Worm (Caenorhabditis elegans) whole organism, young adult: Measurements from ENCODE around the gene gem-4.

Experiments
- B0035.1 ChIP-seq: sonication (generic microtip); optimal IDR thresholded peaks from 2 replicates; lab custom pipeline; 2016; ENCODE audit warnings: missing genetic modification characterization, mild to moderate bottlenecking, missing compliant biosample characterization, missing genotype, missing genetic modification reagents
- B0261.1 ChIP-seq: sonication (generic microtip); optimal IDR thresholded peaks from 2 replicates; lab custom pipeline; 2016; ENCODE audit warnings: mild to moderate bottlenecking, missing genetic modification characterization, moderate library complexity, missing compliant biosample characterization
- F10E7.11 ChIP-seq: sonication (generic microtip); optimal IDR thresholded peaks from 2 replicates; lab custom pipeline; 2017; ENCODE audit warnings: mild to moderate bottlenecking, missing genetic modification characterization, moderate library complexity, missing compliant biosample characterization
- F33H1.4 ChIP-seq: fragments of 200-800 bp; sonication (Bioruptor generic); IDR thresholded peaks from 2 replicates; pipeline ENCODE4 v1.3.6; 2022; ENCODE audit warnings: missing genetic modification reagents, missing genetic modification characterization, missing compliant biosample characterization
- F37B4.10 ChIP-seq: fragments of 200-800 bp; sonication (Bioruptor generic); IDR thresholded peaks from 2 replicates; pipeline ENCODE4 v1.3.6; 2022; ENCODE audit warnings: missing genetic modification characterization, missing compliant biosample characterization
- F52B5.7 ChIP-seq: sonication (generic microtip); optimal IDR thresholded peaks from 2 replicates; lab custom pipeline; 2016; ENCODE audit warnings: mild to moderate bottlenecking, missing genetic modification characterization, missing compliant biosample characterization
- F57A8.1 ChIP-seq: fragments of 200-800 bp; sonication (Bioruptor generic); optimal IDR thresholded peaks from 2 replicates; lab custom pipeline; 2018; ENCODE audit warnings: mild to moderate bottlenecking, missing genetic modification characterization, moderate library complexity, missing compliant biosample characterization
- T07F8.4 ChIP-seq: sonication (generic microtip); optimal IDR thresholded peaks from 2 replicates; lab custom pipeline; 2016; ENCODE audit warnings: mild to moderate bottlenecking, missing genetic modification characterization, moderate library complexity, missing compliant biosample characterization
- T26A5.8 ChIP-seq: sonication (generic microtip); optimal IDR thresholded peaks from 2 replicates; lab custom pipeline; 2016; ENCODE audit warnings: missing genetic modification characterization, missing compliant biosample characterization
- Y53F4B.3 ChIP-seq: fragments of 200-800 bp; sonication (Bioruptor generic); IDR thresholded peaks from 2 replicates; pipeline ENCODE4 v1.3.6; 2022; ENCODE audit warnings: missing genetic modification reagents, missing genetic modification characterization, missing compliant biosample characterization
- cebp-2 ChIP-seq: fragments of 200-800 bp; sonication (Bioruptor generic); IDR thresholded peaks from 2 replicates; pipeline ENCODE4 v1.3.6; 2022; ENCODE audit warnings: missing genetic modification characterization, missing compliant biosample characterization
- ceh-27 ChIP-seq: fragments of 200-800 bp; sonication (Bioruptor generic); optimal IDR thresholded peaks from 2 replicates; lab custom pipeline; 2018; ENCODE audit warnings: mild to moderate bottlenecking, missing genetic modification characterization, moderate library complexity, missing compliant biosample characterization
- ceh-58 ChIP-seq: fragments of 200-800 bp; sonication (Bioruptor generic); IDR thresholded peaks from 2 replicates; pipeline ENCODE4 v1.3.6; 2022; ENCODE audit warnings: missing genetic modification characterization, missing compliant biosample characterization
- chd-7 ChIP-seq: sonication (generic microtip); optimal IDR thresholded peaks from 2 replicates; lab custom pipeline; 2016; ENCODE audit warnings: mild to moderate bottlenecking, missing genetic modification characterization, moderate library complexity, missing compliant biosample characterization
- die-1 ChIP-seq: sonication (generic microtip); optimal IDR thresholded peaks from 2 replicates; lab custom pipeline; 2016; ENCODE audit warnings: missing genotype, mild to moderate bottlenecking, missing genetic modification characterization, missing compliant biosample characterization
- dpff-1 ChIP-seq: sonication (generic microtip); optimal IDR thresholded peaks from 2 replicates; lab custom pipeline; 2017; ENCODE audit warnings: mild to moderate bottlenecking, missing genetic modification characterization, missing compliant biosample characterization
- dpl-1 ChIP-seq: fragments of 150-350 bp; optimal IDR thresholded peaks from 2 replicates; lab custom pipeline; 2014; ENCODE audit warnings: missing biosample characterization, missing genetic modification reagents, missing genetic modification characterization
- efl-1 ChIP-seq: fragments of 150-350 bp; optimal IDR thresholded peaks from 2 replicates; lab custom pipeline; 2014; ENCODE audit warnings: missing biosample characterization, missing genetic modification reagents, missing genetic modification characterization
- egl-18 ChIP-seq: fragments of 200-800 bp; sonication (Bioruptor generic); IDR thresholded peaks from 2 replicates; pipeline ENCODE4 v1.3.6; 2022; ENCODE audit warnings: missing genetic modification reagents, missing genetic modification characterization, missing compliant biosample characterization
- egl-44 ChIP-seq: fragments of 200-800 bp; sonication (Bioruptor generic); IDR thresholded peaks from 2 replicates; pipeline ENCODE4 v1.3.6; 2022; ENCODE audit warnings: missing genetic modification reagents, missing genetic modification characterization, missing compliant biosample characterization
- gei-17 ChIP-seq: fragments of 200-800 bp; sonication (Bioruptor generic); optimal IDR thresholded peaks from 2 replicates; lab custom pipeline; 2018; ENCODE audit warnings: mild to moderate bottlenecking, missing genetic modification characterization, missing compliant biosample characterization
- hlh-12 ChIP-seq: sonication (generic microtip); optimal IDR thresholded peaks from 2 replicates; lab custom pipeline; 2016; ENCODE audit warnings: missing genetic modification characterization, missing compliant biosample characterization
- hmg-1.2 ChIP-seq: fragments of 200-800 bp; sonication (Bioruptor generic); IDR thresholded peaks from 2 replicates; pipeline ENCODE4 v1.3.6; 2022; ENCODE audit warnings: missing genetic modification reagents, missing genetic modification characterization, missing compliant biosample characterization
- hrde-1 ChIP-seq: sonication (generic microtip); optimal IDR thresholded peaks from 2 replicates; lab custom pipeline; 2016; ENCODE audit warnings: missing genetic modification characterization, mild to moderate bottlenecking, missing compliant biosample characterization, moderate library complexity, missing genotype, missing genetic modification reagents, borderline replicate concordance
- let-526 ChIP-seq: fragments of 200-800 bp; sonication (Bioruptor generic); IDR thresholded peaks from 2 replicates; pipeline ENCODE4 v1.3.6; 2022; ENCODE audit warnings: missing genetic modification reagents, missing genetic modification characterization, missing compliant biosample characterization
- lin-54 ChIP-seq: fragments of 200-800 bp; sonication (Bioruptor generic); optimal IDR thresholded peaks from 2 replicates; lab custom pipeline; 2018; ENCODE audit warnings: mild to moderate bottlenecking, missing genetic modification characterization, missing compliant biosample characterization
- madf-8 ChIP-seq: fragments of 200-800 bp; sonication (Bioruptor generic); conservative IDR thresholded peaks from 2 replicates; pipeline ENCODE4 v1.3.6; 2022; ENCODE audit warnings: missing genetic modification reagents, missing genetic modification characterization, missing compliant biosample characterization
- mel-28 ChIP-seq: sonication (generic microtip); optimal IDR thresholded peaks from 2 replicates; lab custom pipeline; 2016; ENCODE audit warnings: borderline replicate concordance, mild to moderate bottlenecking, missing genetic modification characterization, missing compliant biosample characterization
- nhr-80 ChIP-seq: sonication (generic microtip); optimal IDR thresholded peaks from 2 replicates; lab custom pipeline; 2016; ENCODE audit warnings: missing genetic modification characterization, missing compliant biosample characterization
- nhr-90 ChIP-seq: sonication (generic microtip); optimal IDR thresholded peaks from 2 replicates; lab custom pipeline; 2016; ENCODE audit warnings: missing genotype, mild to moderate bottlenecking, missing genetic modification characterization, missing compliant biosample characterization
- pha-4 ChIP-seq: fragments of 150-350 bp; sonication (generic microtip); optimal IDR thresholded peaks from 2 replicates; lab custom pipeline; 2014; ENCODE audit warnings: missing biosample characterization, missing genetic modification reagents, missing genetic modification characterization
- rcor-1 ChIP-seq: fragments of 200-800 bp; sonication (Bioruptor generic); IDR thresholded peaks from 2 replicates; pipeline ENCODE4 v1.3.6; 2022; ENCODE audit warnings: missing genetic modification reagents, missing genetic modification characterization, missing compliant biosample characterization
- sptf-2 ChIP-seq: fragments of 200-800 bp; sonication (Bioruptor generic); optimal IDR thresholded peaks from 2 replicates; lab custom pipeline; 2018; ENCODE audit warnings: mild to moderate bottlenecking, missing genetic modification characterization, missing compliant biosample characterization
- tbp1 ChIP-seq: fragments of 200-800 bp; sonication (Bioruptor generic); optimal IDR thresholded peaks from 2 replicates; lab custom pipeline; 2018; ENCODE audit warnings: mild to moderate bottlenecking, missing genetic modification characterization, missing compliant biosample characterization
- tbx-9 ChIP-seq: sonication (generic microtip); optimal IDR thresholded peaks from 2 replicates; lab custom pipeline; 2016; ENCODE audit warnings: borderline replicate concordance, missing genetic modification characterization, inconsistent platforms, missing compliant biosample characterization
- tlf-1 ChIP-seq: fragments of 200-800 bp; sonication (Bioruptor generic); optimal IDR thresholded peaks from 2 replicates; lab custom pipeline; 2018; ENCODE audit warnings: mild to moderate bottlenecking, missing genetic modification characterization, missing compliant biosample characterization
- xnd-1 ChIP-seq: sonication (generic microtip); optimal IDR thresholded peaks from 2 replicates; lab custom pipeline; 2016; ENCODE audit warnings: missing genotype, missing genetic modification reagents, missing genetic modification characterization, missing compliant biosample characterization
- zfh-2 ChIP-seq: fragments of 200-800 bp; sonication (Bioruptor generic); conservative IDR thresholded peaks from 2 replicates; pipeline ENCODE4 v1.3.6; 2022; ENCODE audit warnings: missing genetic modification reagents, missing genetic modification characterization, missing compliant biosample characterization
- zim-3 ChIP-seq: sonication (generic microtip); optimal IDR thresholded peaks from 2 replicates; lab custom pipeline; 2017; ENCODE audit warnings: mild to moderate bottlenecking, missing genetic modification characterization, moderate library complexity, missing compliant biosample characterization
- ztf-22 ChIP-seq: fragments of 200-800 bp; sonication (Bioruptor generic); optimal IDR thresholded peaks from 2 replicates; lab custom pipeline; 2018; ENCODE audit warnings: mild to moderate bottlenecking, missing genetic modification characterization, moderate library complexity, missing compliant biosample characterization
- ztf-25 ChIP-seq: fragments of 200-800 bp; sonication (Bioruptor generic); IDR thresholded peaks from 2 replicates; pipeline ENCODE4 v1.3.6; 2022; ENCODE audit warnings: missing genetic modification reagents, missing genetic modification characterization, missing compliant biosample characterization
- ztf-26 ChIP-seq: sonication (generic microtip); optimal IDR thresholded peaks from 2 replicates; lab custom pipeline; 2017; ENCODE audit warnings: missing genetic modification characterization, missing compliant biosample characterization
- ztf-28 ChIP-seq: fragments of 200-800 bp; sonication (Bioruptor generic); IDR thresholded peaks from 2 replicates; pipeline ENCODE4 v1.3.6; 2022; ENCODE audit warnings: missing genetic modification reagents, missing genetic modification characterization, missing compliant biosample characterization

The gem-4 gene

ce11 chrIV:11701878-11702277 is 43.6 kb upstream of the gem-4 start:
- TF ChIP-seq sptf-2 (GFP tag; lab: Kevin White, UChicago) (no peak), pha-4 (no peak), F10E7.11 (no peak), mel-28 (tag; lab: Kevin White, UChicago) (no peak), die-1 (tag; lab: Kevin White, UChicago) (no peak), cebp-2 (GFP tag; lab: Robert Waterston, UW) (no peak), ztf-25 (no peak), B0035.1 (tag; lab: Kevin White, UChicago) (no peak), ztf-26 (no peak), T26A5.8 (tag; lab: Kevin White, UChicago) (no peak), hrde-1 (tag; lab: Kevin White, UChicago) (no peak), nhr-80 (no peak), egl-18 (GFP tag; lab: Robert Waterston, UW) (no peak)
- TF ChIP-seq, all 124 proteins: peak for 0

ce11 chrIV:11703685-11704296 is 41.6 kb upstream of the gem-4 start, which contains the start of the genes T22B3.3 and alg-3:
T22B3.3 (minus strand) TSS chrIV:11703785.
alg-3 (plus strand) TSS chrIV:11704246.
- TF ChIP-seq F37B4.10 (GFP tag; lab: Robert Waterston, UW) = no peak
- no peak for TF ChIP-seq dpl-1 (GFP tag; lab: Kevin White, UChicago)
- TF ChIP-seq nhr-90 (tag; lab: Kevin White, UChicago) = no peak
- TF ChIP-seq ztf-22 (GFP tag; lab: Kevin White, UChicago) = no peak
- no peak for TF ChIP-seq B0261.1 (tag; lab: Kevin White, UChicago)
- TF ChIP-seq chd-7 (tag; lab: Kevin White, UChicago) = no peak
- no peak for TF ChIP-seq zim-3 (tag; lab: Kevin White, UChicago)
- TF ChIP-seq efl-1 (GFP tag; lab: Kevin White, UChicago) = no peak
- TF ChIP-seq ceh-27 (GFP tag; lab: Kevin White, UChicago) = no peak
- TF ChIP-seq, all 124 proteins: peak for 0

ce11 chrIV:11710331-11710730 is 35.1 kb upstream of the gem-4 start:
- TF ChIP-seq egl-18 (GFP tag; lab: Robert Waterston, UW) (no peak), pha-4 (no peak), gei-17 (no peak), F57A8.1 (GFP tag; lab: Kevin White, UChicago) (no peak), xnd-1 (tag; lab: Kevin White, UChicago) (no peak), F52B5.7 (tag; lab: Kevin White, UChicago) (no peak), F33H1.4 (GFP tag; lab: Robert Waterston, UW) (no peak), egl-44 (GFP tag; lab: Robert Waterston, UW) (no peak), B0035.1 (tag; lab: Kevin White, UChicago) (no peak), zfh-2 (no peak)

- no peak for TF ChIP-seq ceh-27 (GFP tag; lab: Kevin White, UChicago)
- TF ChIP-seq, all 124 proteins: peak for 0
Observed at ce11 chrIV:11713289-11713688, 32.2 kb upstream of the gem-4 start.

- TF ChIP-seq ztf-28 (GFP tag; lab: Robert Waterston, UW) = no peak
- no peak for TF ChIP-seq let-526
- TF ChIP-seq hmg-1.2 (GFP tag; lab: Robert Waterston, UW) = no peak
- no peak for TF ChIP-seq tbx-9 (tag; lab: Kevin White, UChicago)
- no peak for TF ChIP-seq madf-8 (GFP tag; lab: Robert Waterston, UW)
- no peak for TF ChIP-seq F57A8.1 (GFP tag; lab: Kevin White, UChicago)
- no peak for TF ChIP-seq tbp1 (GFP tag; lab: Kevin White, UChicago)
- TF ChIP-seq lin-54 (GFP tag; lab: Kevin White, UChicago) = no peak
- TF ChIP-seq T07F8.4 (tag; lab: Kevin White, UChicago) = no peak
- TF ChIP-seq Y53F4B.3 = no peak
- TF ChIP-seq rcor-1 (GFP tag; lab: Robert Waterston, UW) = no peak
- no peak for TF ChIP-seq ceh-58 (GFP tag; lab: Robert Waterston, UW)
- no peak for TF ChIP-seq hlh-12 (tag; lab: Kevin White, UChicago)
- TF ChIP-seq tlf-1 = no peak
- no peak for TF ChIP-seq dpff-1 (tag; lab: Kevin White, UChicago)
- TF ChIP-seq F10E7.11 = no peak
Observed at ce11 chrIV:11714739-11715138, 30.7 kb upstream of the gem-4 start, which contains the start of gene magi-1. magi-1 (plus strand) TSS chrIV:11715039.
